Worm (Caenorhabditis elegans) whole organism, late embryonic: ENCODE data around the gene srg-10.
A peak's percentile ranks its signal among the peaks of the same experiment; 100 is the strongest.

Source experiments
- C08G9.2 ChIP-seq: sonication (generic microtip); optimal IDR thresholded peaks from 2 replicates; lab custom pipeline; 2016; ENCODE audit warnings: mild to moderate bottlenecking, missing genetic modification characterization, moderate library complexity, missing compliant biosample characterization
- C38D4.7 ChIP-seq: fragments of 200-800 bp; sonication (Bioruptor generic); optimal IDR thresholded peaks from 2 replicates; lab custom pipeline; 2018; ENCODE audit warnings: mild to moderate bottlenecking, missing genetic modification characterization, moderate library complexity, missing compliant biosample characterization
- F13H6.1 ChIP-seq: sonication (generic microtip); optimal IDR thresholded peaks from 2 replicates; lab custom pipeline; 2016; ENCODE audit warnings: missing genetic modification characterization, missing compliant biosample characterization
- K02D7.2 ChIP-seq: sonication (generic microtip); optimal IDR thresholded peaks from 2 replicates; lab custom pipeline; 2017; ENCODE audit warnings: mild to moderate bottlenecking, missing genetic modification characterization, missing compliant biosample characterization
- K09A11.1 ChIP-seq: sonication (generic microtip); optimal IDR thresholded peaks from 2 replicates; lab custom pipeline; 2017; ENCODE audit warnings: antibody characterized with exemption, mild to moderate bottlenecking, missing genetic modification characterization, missing compliant biosample characterization; ENCODE audit not compliant: insufficient read depth
- T23F11.4 ChIP-seq: fragments of 200-800 bp; sonication (Bioruptor generic); optimal IDR thresholded peaks from 2 replicates; lab custom pipeline; 2018; ENCODE audit warnings: mild to moderate bottlenecking, missing genetic modification characterization, missing compliant biosample characterization
- ama-1 ChIP-seq: fragments of 150-350 bp; optimal IDR thresholded peaks from 2 replicates; lab custom pipeline; 2014
- ceh-14 ChIP-seq: sonication (generic microtip); optimal IDR thresholded peaks from 2 replicates; lab custom pipeline; 2016; ENCODE audit warnings: missing genotype, missing genetic modification characterization, missing compliant biosample characterization
- ceh-18 ChIP-seq: sonication (generic microtip); optimal IDR thresholded peaks from 2 replicates; lab custom pipeline; 2016; ENCODE audit warnings: missing genetic modification characterization, missing compliant biosample characterization
- ceh-2 ChIP-seq: sonication (generic microtip); optimal IDR thresholded peaks from 2 replicates; lab custom pipeline; 2016; ENCODE audit warnings: missing genotype, missing genetic modification characterization, missing compliant biosample characterization
- ceh-31 ChIP-seq: sonication (generic microtip); optimal IDR thresholded peaks from 2 replicates; lab custom pipeline; 2016; ENCODE audit warnings: missing genetic modification characterization, missing compliant biosample characterization
- ceh-48 ChIP-seq: sonication (generic microtip); optimal IDR thresholded peaks from 2 replicates; lab custom pipeline; 2016; ENCODE audit warnings: missing genetic modification characterization, inconsistent platforms, missing compliant biosample characterization
- ceh-6 ChIP-seq: fragments of 200-800 bp; sonication (Bioruptor generic); optimal IDR thresholded peaks from 2 replicates; lab custom pipeline; 2018; ENCODE audit warnings: mild to moderate bottlenecking, missing genetic modification characterization, missing compliant biosample characterization
- che-1 ChIP-seq: sonication (generic microtip); optimal IDR thresholded peaks from 2 replicates; lab custom pipeline; 2016; ENCODE audit warnings: mild to moderate bottlenecking, missing genetic modification characterization, missing compliant biosample characterization
- dmd-4 ChIP-seq: sonication (generic microtip); optimal IDR thresholded peaks from 2 replicates; lab custom pipeline; 2016; ENCODE audit warnings: borderline replicate concordance, missing genetic modification characterization, missing compliant biosample characterization
- dve-1 ChIP-seq: sonication (generic microtip); optimal IDR thresholded peaks from 2 replicates; lab custom pipeline; 2017; ENCODE audit warnings: antibody characterized with exemption, mild to moderate bottlenecking, missing genetic modification characterization, missing compliant biosample characterization
- elt-2 ChIP-seq: sonication (generic microtip); optimal IDR thresholded peaks from 2 replicates; lab custom pipeline; 2016; ENCODE audit warnings: missing genetic modification reagents, missing genetic modification characterization, missing compliant biosample characterization
- ets-4 ChIP-seq: sonication (generic microtip); optimal IDR thresholded peaks from 2 replicates; lab custom pipeline; 2016; ENCODE audit warnings: missing genetic modification characterization, missing compliant biosample characterization
- eyg-1 ChIP-seq: sonication (generic microtip); optimal IDR thresholded peaks from 2 replicates; lab custom pipeline; 2016; ENCODE audit warnings: missing genotype, missing genetic modification characterization, missing compliant biosample characterization
- fax-1 ChIP-seq: sonication (generic microtip); optimal IDR thresholded peaks from 2 replicates; lab custom pipeline; 2016; ENCODE audit warnings: missing genotype, missing genetic modification characterization, missing compliant biosample characterization
- hlh-13 ChIP-seq: fragments of 200-800 bp; sonication (Bioruptor generic); optimal IDR thresholded peaks from 2 replicates; lab custom pipeline; 2018; ENCODE audit warnings: mild to moderate bottlenecking, missing genetic modification characterization, missing compliant biosample characterization
- hlh-6 ChIP-seq: sonication (generic microtip); optimal IDR thresholded peaks from 2 replicates; lab custom pipeline; 2016; ENCODE audit warnings: missing genotype, missing genetic modification characterization, missing compliant biosample characterization
- hlh-8 ChIP-seq: sonication (generic microtip); optimal IDR thresholded peaks from 2 replicates; lab custom pipeline; 2016; ENCODE audit warnings: missing genotype, missing genetic modification characterization, missing compliant biosample characterization
- lim-6 ChIP-seq: sonication (generic microtip); optimal IDR thresholded peaks from 2 replicates; lab custom pipeline; 2016; ENCODE audit warnings: missing genetic modification characterization, missing compliant biosample characterization
- madf-2 ChIP-seq: sonication (generic microtip); optimal IDR thresholded peaks from 2 replicates; lab custom pipeline; 2017; ENCODE audit warnings: missing genetic modification characterization, missing compliant biosample characterization
- mec-3 ChIP-seq: sonication (generic microtip); optimal IDR thresholded peaks from 2 replicates; lab custom pipeline; 2016; ENCODE audit warnings: borderline replicate concordance, missing genetic modification characterization, missing compliant biosample characterization
- nhr-11 ChIP-seq: fragments of 150-350 bp; optimal IDR thresholded peaks from 2 replicates; lab custom pipeline; 2014; ENCODE audit warnings: missing biosample characterization, missing genetic modification characterization
- nhr-232 ChIP-seq: sonication (generic microtip); optimal IDR thresholded peaks from 2 replicates; lab custom pipeline; 2016; ENCODE audit warnings: missing genetic modification characterization, missing compliant biosample characterization
- pat-9 ChIP-seq: fragments of 200-800 bp; sonication (Bioruptor generic); optimal IDR thresholded peaks from 2 replicates; lab custom pipeline; 2018; ENCODE audit warnings: mild to moderate bottlenecking, missing genetic modification characterization, moderate library complexity, missing compliant biosample characterization
- pax-1 ChIP-seq: fragments of 150-350 bp; optimal IDR thresholded peaks from 2 replicates; lab custom pipeline; 2014; ENCODE audit warnings: missing biosample characterization, missing genetic modification characterization
- pha-2 ChIP-seq: sonication (generic microtip); optimal IDR thresholded peaks from 2 replicates; lab custom pipeline; 2017; ENCODE audit warnings: mild to moderate bottlenecking, missing genetic modification characterization, missing compliant biosample characterization
- pqm-1 ChIP-seq: sonication (generic microtip); optimal IDR thresholded peaks from 2 replicates; lab custom pipeline; 2016; ENCODE audit warnings: missing genetic modification characterization, missing compliant biosample characterization
- pros-1 ChIP-seq: fragments of 150-350 bp; optimal IDR thresholded peaks from 2 replicates; lab custom pipeline; 2014; ENCODE audit warnings: missing biosample characterization, missing genetic modification reagents, missing genetic modification characterization
- ref-2 ChIP-seq: sonication (generic microtip); optimal IDR thresholded peaks from 2 replicates; lab custom pipeline; 2016; ENCODE audit warnings: missing genetic modification characterization, missing compliant biosample characterization
- rnt-1 ChIP-seq: sonication (generic microtip); optimal IDR thresholded peaks from 2 replicates; lab custom pipeline; 2016; ENCODE audit warnings: missing genetic modification characterization, missing compliant biosample characterization
- sdc-2 ChIP-seq: sonication (generic microtip); optimal IDR thresholded peaks from 2 replicates; lab custom pipeline; 2016; ENCODE audit warnings: missing genotype, missing genetic modification characterization, missing compliant biosample characterization
- sox-4 ChIP-seq: sonication (generic microtip); optimal IDR thresholded peaks from 2 replicates; lab custom pipeline; 2017; ENCODE audit warnings: mild to moderate bottlenecking, missing genetic modification characterization, inconsistent platforms, missing compliant biosample characterization
- syd-9 ChIP-seq: sonication (generic microtip); optimal IDR thresholded peaks from 2 replicates; lab custom pipeline; 2016; ENCODE audit warnings: mild to moderate bottlenecking, missing genetic modification characterization, moderate library complexity, missing compliant biosample characterization
- tbx-2 ChIP-seq: sonication (generic microtip); optimal IDR thresholded peaks from 2 replicates; lab custom pipeline; 2016; ENCODE audit warnings: missing genetic modification characterization, missing compliant biosample characterization
- tbx-7 ChIP-seq: sonication (generic microtip); optimal IDR thresholded peaks from 2 replicates; lab custom pipeline; 2016; ENCODE audit warnings: missing genotype, missing genetic modification characterization, missing compliant biosample characterization
- ttx-3 ChIP-seq: sonication (generic microtip); optimal IDR thresholded peaks from 2 replicates; lab custom pipeline; 2016; ENCODE audit warnings: missing genetic modification reagents, missing genetic modification characterization, missing compliant biosample characterization
- unc-3 ChIP-seq, 2 experiments: fragments of 200-800 bp in 1 of 2; sonication (Bioruptor generic) in 1 of 2; sonication (generic microtip) in 1 of 2; conservative IDR thresholded peaks in 1 of 2; optimal IDR thresholded peaks in 1 of 2; 2 replicates each; pipeline versions ENCODE4 v1.3.6 to Lab custom; 2016 to 2022; ENCODE audit warnings: missing compliant biosample characterization in 2 of 2, missing genetic modification characterization in 2 of 2, missing genetic modification reagents in 1 of 2
- unc-42 ChIP-seq: sonication (generic microtip); optimal IDR thresholded peaks from 2 replicates; lab custom pipeline; 2016; ENCODE audit warnings: missing genotype, missing genetic modification characterization, missing compliant biosample characterization
- unc-55 ChIP-seq: sonication (generic microtip); optimal IDR thresholded peaks from 2 replicates; lab custom pipeline; 2017; ENCODE audit warnings: missing biosample characterization, missing genetic modification reagents, missing genetic modification characterization
- zip-5 ChIP-seq: sonication (generic microtip); optimal IDR thresholded peaks from 2 replicates; lab custom pipeline; 2016; ENCODE audit warnings: missing genetic modification characterization, missing compliant biosample characterization

srg-10 gene

DNA sequence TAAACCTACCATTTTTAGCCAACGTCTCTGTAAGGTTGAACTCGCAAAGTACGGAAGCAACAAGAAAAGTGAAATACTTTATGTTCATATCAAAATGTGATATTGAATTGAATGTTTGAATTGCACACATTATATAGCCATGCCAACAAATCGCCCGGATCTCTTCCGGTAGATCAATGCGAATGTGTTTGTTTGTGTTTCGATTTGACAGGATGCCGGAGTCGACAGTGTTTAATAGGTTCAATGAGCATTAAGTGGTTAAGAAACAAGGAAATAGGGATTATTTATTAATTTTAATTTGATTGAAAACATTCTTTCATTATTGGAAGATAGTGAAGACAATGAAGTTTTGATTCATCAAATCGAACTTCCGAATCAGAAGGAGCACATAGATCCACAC, 31.3 kb upstream of the srg-10 start, which contains the start of gene pqn-29:
TSS of gene pqn-29 (minus strand) at position 101 of the 400 bp plus-strand sequence.
- TF ChIP-seq rnt-1 (no peak), K02D7.2 (tag; lab: Kevin White, UChicago) (no peak), mec-3 (no peak), sdc-2 (no peak), ceh-31 (no peak), eyg-1 (tag; lab: Kevin White, UChicago) (no peak), ama-1 (lab: Kevin White, UChicago) (no peak), K09A11.1 (tag; lab: Kevin White, UChicago) (no peak), unc-55 (GFP tag; lab: Kevin White, UChicago) (no peak)

ce11 chrIII:4647341-4647740, 30.2 kb upstream of the srg-10 start:
- TF ChIP-seq ttx-3 (tag; lab: Kevin White, UChicago) (no peak), rnt-1 (no peak), sox-4 (tag; lab: Kevin White, UChicago) (no peak), fax-1 (tag; lab: Kevin White, UChicago) (no peak), pat-9 (tag; lab: Kevin White, UChicago) (no peak), ceh-2 (no peak), nhr-232 (tag; lab: Kevin White, UChicago) (no peak), nhr-11 (tag; lab: Kevin White, UChicago) (no peak), elt-2 (tag; lab: Kevin White, UChicago) (no peak), ceh-48 (tag; lab: Kevin White, UChicago) (no peak), hlh-6 (tag; lab: Kevin White, UChicago) (no peak), syd-9 (tag; lab: Kevin White, UChicago) (no peak), zip-5 (tag; lab: Kevin White, UChicago) (no peak), dmd-4 (tag; lab: Kevin White, UChicago) (no peak)

- TF ChIP-seq unc-55 (GFP tag; lab: Kevin White, UChicago): no peak
- TF ChIP-seq unc-42: no peak
Measured at ce11 chrIII:4647878-4648277, 29.7 kb upstream of the srg-10 start, which contains the start of gene T23F11.6. Gene T23F11.6 (minus strand): TSS chrIII:4647922.

ce11 chrIII:4649363-4649768, 28.2 kb upstream of the srg-10 start:
- TF ChIP-seq pqm-1 (tag; lab: Kevin White, UChicago) (peak; percentile 87), tbx-7 (tag; lab: Kevin White, UChicago) (no peak), ref-2 (tag; lab: Kevin White, UChicago) (peak; percentile 86), pha-2 (tag; lab: Kevin White, UChicago) (no peak), ets-4 (tag; lab: Kevin White, UChicago) (peak; percentile 93), ceh-31 (peak; percentile 83), madf-2 (tag; lab: Kevin White, UChicago) (peak; percentile 37), rnt-1 (peak; percentile 86), ceh-2 (peak; percentile 63), ttx-3 (tag; lab: Kevin White, UChicago) (no peak), C08G9.2 (tag; lab: Kevin White, UChicago) (no peak), syd-9 (tag; lab: Kevin White, UChicago) (no peak), elt-2 (tag; lab: Kevin White, UChicago) (peak; percentile 76), F13H6.1 (tag; lab: Kevin White, UChicago) (peak; percentile 85), unc-42 (peak; percentile 65), ceh-48 (tag; lab: Kevin White, UChicago) (peak; percentile 96), pax-1 (tag; lab: Kevin White, UChicago) (peak; percentile 53), lim-6 (no peak), hlh-8 (tag; lab: Kevin White, UChicago) (peak; percentile 63), dve-1 (tag; lab: Kevin White, UChicago) (peak; percentile 80), pros-1 (tag; lab: Kevin White, UChicago) (peak; percentile 40), hlh-13 (GFP tag; lab: Kevin White, UChicago) (no peak), T23F11.4 (GFP tag; lab: Kevin White, UChicago) (peak; percentile 65), unc-55 (GFP tag; lab: Kevin White, UChicago) (peak; percentile 92), eyg-1 (tag; lab: Kevin White, UChicago) (no peak), ceh-6 (GFP tag; lab: Kevin White, UChicago) (no peak), che-1 (tag; lab: Kevin White, UChicago) (peak; percentile 7), unc-3 (GFP tag; conservative IDR thresholded peaks at IDR 0.05; lab: Robert Waterston, UW) (no peak), unc-3 (tag; optimal IDR thresholded peaks at IDR 0.05; lab: Kevin White, UChicago) (no peak), tbx-2 (peak; percentile 91), K09A11.1 (tag; lab: Kevin White, UChicago) (peak; percentile 43), ceh-18 (tag; lab: Kevin White, UChicago) (peak; percentile 96), pat-9 (tag; lab: Kevin White, UChicago) (peak; percentile 24), C38D4.7 (GFP tag; lab: Kevin White, UChicago) (no peak), sox-4 (tag; lab: Kevin White, UChicago) (no peak), ceh-14 (tag; lab: Kevin White, UChicago) (peak; percentile 32)
